Fruit fly (Drosophila melanogaster): ENCODE data around the gene how.
A peak's percentile ranks its signal among the peaks of the same experiment; 100 is the strongest.

The how gene

dm6 chr3R:22039480-22039879, 2.5 kb upstream of the how start:
- TF ChIP-seq CG3919 (GFP tag; optimal IDR thresholded peaks at IDR 0.05) = peak; percentile 78
- no peak for TF ChIP-seq fkh (GFP tag; optimal IDR thresholded peaks at IDR 0.05)
- peak; percentile 71 for TF ChIP-seq CG34406 (GFP tag; optimal IDR thresholded peaks at IDR 0.05)
- peak; percentile 54 for TF ChIP-seq dac (GFP tag; optimal IDR thresholded peaks at IDR 0.05)
- TF ChIP-seq CG32006 (GFP tag; optimal IDR thresholded peaks at IDR 0.05) = peak; percentile 86
- no peak for TF ChIP-seq Sox102F (GFP tag; optimal IDR thresholded peaks at IDR 0.05)
- TF ChIP-seq Lpt (GFP tag; optimal IDR thresholded peaks at IDR 0.05) = peak; percentile 78
- no peak for TF ChIP-seq CG6854 (GFP tag; optimal IDR thresholded peaks at IDR 0.05)
- TF ChIP-seq CG8632 (GFP tag; optimal IDR thresholded peaks at IDR 0.05) = no peak
- no peak for TF ChIP-seq CG8319 (GFP tag; optimal IDR thresholded peaks at IDR 0.05)
- peak; percentile 84 for TF ChIP-seq net (GFP tag; optimal IDR thresholded peaks at IDR 0.05)
- TF ChIP-seq Gug (GFP tag; IDR thresholded peaks at IDR 0.05) = peak; percentile 71
- TF ChIP-seq CG6163 (GFP tag; IDR thresholded peaks at IDR 0.05) = peak; percentile 90
- peak; percentile 79 for TF ChIP-seq CG11294 (GFP tag; IDR thresholded peaks at IDR 0.05)
- TF ChIP-seq Eip93F (GFP tag; optimal IDR thresholded peaks at IDR 0.05) = no peak
- TF ChIP-seq Ets21C (GFP tag; optimal IDR thresholded peaks at IDR 0.05) = no peak
- peak; percentile 11 for TF ChIP-seq dsx (GFP tag; optimal IDR thresholded peaks at IDR 0.05; ENCODE audit: poor library complexity, severe bottlenecking)
- peak; percentile 70 for TF ChIP-seq CG31627 (GFP tag; optimal IDR thresholded peaks at IDR 0.05)
- TF ChIP-seq CG6808 (GFP tag; optimal IDR thresholded peaks at IDR 0.05) = peak; percentile 21
- TF ChIP-seq cyc (GFP tag; optimal IDR thresholded peaks at IDR 0.05) = peak; percentile 66
- no peak for TF ChIP-seq fd85E (GFP tag; optimal IDR thresholded peaks at IDR 0.05)
- TF ChIP-seq Sox15 (GFP tag; optimal IDR thresholded peaks at IDR 0.05) = peak; percentile 42
- TF ChIP-seq CG8119 (GFP tag; IDR thresholded peaks at IDR 0.05) = peak; percentile 94
- TF ChIP-seq Hr38 (GFP tag; optimal IDR thresholded peaks at IDR 0.05) = no peak
- peak; percentile 81 for TF ChIP-seq Sox14 (GFP tag; optimal IDR thresholded peaks at IDR 0.05)
- no peak for TF ChIP-seq CG4318 (GFP tag; optimal IDR thresholded peaks at IDR 0.05)
- peak; percentile 92 for TF ChIP-seq Eip78C (GFP tag)
- TF ChIP-seq Hr39 (GFP tag; optimal IDR thresholded peaks at IDR 0.05) = no peak
- peak; percentile 22 for TF ChIP-seq CG3032 (tag; optimal IDR thresholded peaks at IDR 0.05)
- no peak for TF ChIP-seq fd59A (GFP tag; optimal IDR thresholded peaks at IDR 0.05)
- TF ChIP-seq CG11902 (GFP tag; optimal IDR thresholded peaks at IDR 0.05) = peak; percentile 35
- no peak for TF ChIP-seq salr (GFP tag; optimal IDR thresholded peaks at IDR 0.05)
- no peak for TF ChIP-seq spab (GFP tag; optimal IDR thresholded peaks at IDR 0.05)
- peak; percentile 94 for TF ChIP-seq eg (GFP tag; IDR thresholded peaks at IDR 0.05)
- peak; percentile 65 for TF ChIP-seq lz (GFP tag; optimal IDR thresholded peaks at IDR 0.05)
- peak; percentile 95 for TF ChIP-seq CG15336 (GFP tag; IDR thresholded peaks at IDR 0.05)
- TF ChIP-seq esn (GFP tag; optimal IDR thresholded peaks at IDR 0.05) = peak; percentile 71
- TF ChIP-seq CG7368 (GFP tag; optimal IDR thresholded peaks at IDR 0.05) = peak; percentile 75
- peak; percentile 72 for TF ChIP-seq topi (GFP tag; optimal IDR thresholded peaks at IDR 0.05)
- peak; percentile 80 for TF ChIP-seq achi (GFP tag; optimal IDR thresholded peaks at IDR 0.05)
- peak; percentile 70 for TF ChIP-seq CG6792 (GFP tag; optimal IDR thresholded peaks at IDR 0.05)
- peak; percentile 42 for TF ChIP-seq Ets96B (tag; optimal IDR thresholded peaks at IDR 0.05)
- no peak for TF ChIP-seq vri (GFP tag; optimal IDR thresholded peaks at IDR 0.05)

- TF ChIP-seq spab (GFP tag; optimal IDR thresholded peaks at IDR 0.05) (no peak), Sox14 (GFP tag; optimal IDR thresholded peaks at IDR 0.05) (no peak), CG4318 (GFP tag; optimal IDR thresholded peaks at IDR 0.05) (no peak), Eip78C (GFP tag) (no peak), cyc (GFP tag; optimal IDR thresholded peaks at IDR 0.05) (no peak), Met (GFP tag; optimal IDR thresholded peaks at IDR 0.05) (no peak), CG9139 (GFP tag; optimal IDR thresholded peaks at IDR 0.05) (no peak), CG3032 (tag; optimal IDR thresholded peaks at IDR 0.05) (no peak), CG3919 (GFP tag; optimal IDR thresholded peaks at IDR 0.05) (no peak), OdsH (GFP tag; optimal IDR thresholded peaks at IDR 0.05) (no peak), net (GFP tag; optimal IDR thresholded peaks at IDR 0.05) (no peak), vri (GFP tag; optimal IDR thresholded peaks at IDR 0.05) (no peak), CG6808 (GFP tag; optimal IDR thresholded peaks at IDR 0.05) (no peak), CG11294 (GFP tag; IDR thresholded peaks at IDR 0.05) (no peak), CG32006 (GFP tag; optimal IDR thresholded peaks at IDR 0.05) (no peak)
Measured at dm6 chr3R:22040400-22040799, 1.6 kb upstream of the how start.

Measured in whole organism, prepupa.